Fruit fly (Drosophila melanogaster): ENCODE data around the gene CG31816.
A peak's percentile ranks its signal among the peaks of the same experiment; 100 is the strongest.

CG31816 gene

dm6 chr2L:16507682-16508269 is 34.6 kb upstream of the CG31816 start:
- TF ChIP-seq D1 (tag; optimal IDR thresholded peaks at IDR 0.05) (peak; percentile 67), CG4496 (GFP tag; IDR thresholded peaks at IDR 0.05) (0 out of 3 replicates have a peak, but pooled peaks have one; percentile 34), CG9948 (tag; optimal IDR thresholded peaks at IDR 0.05) (no peak)

DNA sequence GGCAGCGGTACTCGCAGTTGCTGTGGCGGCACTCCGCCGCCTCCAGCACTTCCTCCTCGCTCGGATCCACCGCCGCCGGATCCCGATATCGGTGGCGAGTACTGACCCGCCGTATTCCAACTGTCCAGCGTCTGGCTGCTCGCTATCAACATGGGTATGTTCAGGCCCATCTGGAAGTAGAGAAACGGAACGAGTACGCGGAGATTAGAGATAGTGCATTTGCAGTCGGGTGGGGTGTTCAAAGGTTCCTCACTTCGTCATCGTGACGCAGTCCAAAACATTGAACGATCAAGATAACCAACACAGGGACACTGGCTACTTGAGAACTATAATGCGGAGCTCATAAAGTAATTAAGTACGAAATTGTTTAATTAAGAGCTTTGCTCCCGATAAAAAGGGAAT is 31.1 kb upstream of the CG31816 start:
- TF ChIP-seq CG4496 (GFP tag; IDR thresholded peaks at IDR 0.05), result no peak
- no peak for TF ChIP-seq CG32121 (GFP tag; IDR thresholded peaks at IDR 0.05)
- TF ChIP-seq D1 (tag; optimal IDR thresholded peaks at IDR 0.05), result no peak
- TF ChIP-seq CG10348 (GFP tag; IDR thresholded peaks at IDR 0.05), result no peak
- peak; percentile 55 for TF ChIP-seq EcR (GFP tag; optimal IDR thresholded peaks at IDR 0.05)
- peak; percentile 31; the same call in 1 of the 2 replicates for TF ChIP-seq Ets98B (GFP tag; IDR thresholded peaks at IDR 0.05)
- TF ChIP-seq CG9948 (tag; optimal IDR thresholded peaks at IDR 0.05), result no peak
- TF ChIP-seq CG13204 (GFP tag; optimal IDR thresholded peaks at IDR 0.05), result peak; percentile 55
- TF ChIP-seq Snoo (tag; optimal IDR thresholded peaks at IDR 0.05), result no peak
- TF ChIP-seq CG12605 (GFP tag; IDR thresholded peaks at IDR 0.05), result peak; percentile 53; the same call in 1 of the 2 replicates
- TF ChIP-seq CG8159 (tag; optimal IDR thresholded peaks at IDR 0.05), result no peak
- no peak for TF ChIP-seq fd96Ca (GFP tag; IDR thresholded peaks at IDR 0.05)
- TF ChIP-seq CG34367 (tag; optimal IDR thresholded peaks at IDR 0.05), result no peak
- peak; percentile 65 for TF ChIP-seq gl (tag; optimal IDR thresholded peaks at IDR 0.05)
- no peak for TF ChIP-seq Pif1A (GFP tag; optimal IDR thresholded peaks at IDR 0.05)
- TF ChIP-seq rn (GFP tag; IDR thresholded peaks at IDR 0.05), result no peak
- TF ChIP-seq Pif1B (GFP tag; optimal IDR thresholded peaks at IDR 0.05), result no peak
- TF ChIP-seq CG15710 (tag; optimal IDR thresholded peaks at IDR 0.05), result no peak
- TF ChIP-seq CG8301 (tag; optimal IDR thresholded peaks at IDR 0.05), result peak; percentile 41
- peak; percentile 40 for TF ChIP-seq CG14655 (GFP tag; optimal IDR thresholded peaks at IDR 0.05)
- TF ChIP-seq CG17806 (tag; optimal IDR thresholded peaks at IDR 0.05), result peak; percentile 16

dm6 chr2L:16519582-16520474 is 22.5 kb upstream of the CG31816 start:
- TF ChIP-seq CG17806 (tag; optimal IDR thresholded peaks at IDR 0.05), result peak; percentile 19
- TF ChIP-seq gl (tag; optimal IDR thresholded peaks at IDR 0.05), result no peak
- peak; percentile 43; the same call in 1 of the 2 replicates for TF ChIP-seq CG32121 (GFP tag; IDR thresholded peaks at IDR 0.05)
- TF ChIP-seq CG15710 (tag; optimal IDR thresholded peaks at IDR 0.05), result peak; percentile 15
- no peak; the same call in 2 of the 3 replicates for TF ChIP-seq CG4496 (GFP tag; IDR thresholded peaks at IDR 0.05)
- TF ChIP-seq CG8301 (tag; optimal IDR thresholded peaks at IDR 0.05), result peak; percentile 28
- no peak for TF ChIP-seq CG34367 (tag; optimal IDR thresholded peaks at IDR 0.05)
- no peak for TF ChIP-seq Pif1A (GFP tag; optimal IDR thresholded peaks at IDR 0.05)
- no peak for TF ChIP-seq EcR (GFP tag; optimal IDR thresholded peaks at IDR 0.05)
- TF ChIP-seq Snoo (tag; optimal IDR thresholded peaks at IDR 0.05), result no peak
- TF ChIP-seq fd96Ca (GFP tag; IDR thresholded peaks at IDR 0.05), result no peak
- peak; percentile 57 for TF ChIP-seq CG14655 (GFP tag; optimal IDR thresholded peaks at IDR 0.05)
- no peak for TF ChIP-seq CG10348 (GFP tag; IDR thresholded peaks at IDR 0.05)
- no peak for TF ChIP-seq Pif1B (GFP tag; optimal IDR thresholded peaks at IDR 0.05)
- TF ChIP-seq CG12605 (GFP tag; IDR thresholded peaks at IDR 0.05), result peak; percentile 6; the same call in 1 of the 2 replicates
- TF ChIP-seq CG13204 (GFP tag; optimal IDR thresholded peaks at IDR 0.05), result no peak
- TF ChIP-seq CG9948 (tag; optimal IDR thresholded peaks at IDR 0.05), result peak; percentile 12
- TF ChIP-seq CG8159 (tag; optimal IDR thresholded peaks at IDR 0.05), result peak; percentile 16
- peak; percentile 10 for TF ChIP-seq D1 (tag; optimal IDR thresholded peaks at IDR 0.05)
- no peak for TF ChIP-seq Ets98B (GFP tag; IDR thresholded peaks at IDR 0.05)
- no peak for TF ChIP-seq rn (GFP tag; IDR thresholded peaks at IDR 0.05)

- TF ChIP-seq CG10348 (GFP tag; IDR thresholded peaks at IDR 0.05) (no peak), CG12605 (GFP tag; IDR thresholded peaks at IDR 0.05) (0 out of 2 replicates have a peak, but pooled peaks have one; percentile 16), CG9948 (tag; optimal IDR thresholded peaks at IDR 0.05) (peak; percentile 21), fd96Ca (GFP tag; IDR thresholded peaks at IDR 0.05) (no peak), CG4496 (GFP tag; IDR thresholded peaks at IDR 0.05) (peak; percentile 46; the same call in 2 of the 3 replicates), CG32121 (GFP tag; IDR thresholded peaks at IDR 0.05) (peak; percentile 17; the same call in 1 of the 2 replicates)
These were observed 21.6 kb upstream of the CG31816 start for dm6 chr2L:16520475-16521344.
